Worm (Caenorhabditis elegans) whole organism, dauer: Measurements from ENCODE around the gene sre-15.

ENCODE experiments used
- unc-62 ChIP-seq: sonication (generic microtip); optimal IDR thresholded peaks from 2 replicates; lab custom pipeline; 2017; ENCODE audit warnings: missing biosample characterization, missing genetic modification reagents, missing genetic modification characterization

Gene sre-15

DNA sequence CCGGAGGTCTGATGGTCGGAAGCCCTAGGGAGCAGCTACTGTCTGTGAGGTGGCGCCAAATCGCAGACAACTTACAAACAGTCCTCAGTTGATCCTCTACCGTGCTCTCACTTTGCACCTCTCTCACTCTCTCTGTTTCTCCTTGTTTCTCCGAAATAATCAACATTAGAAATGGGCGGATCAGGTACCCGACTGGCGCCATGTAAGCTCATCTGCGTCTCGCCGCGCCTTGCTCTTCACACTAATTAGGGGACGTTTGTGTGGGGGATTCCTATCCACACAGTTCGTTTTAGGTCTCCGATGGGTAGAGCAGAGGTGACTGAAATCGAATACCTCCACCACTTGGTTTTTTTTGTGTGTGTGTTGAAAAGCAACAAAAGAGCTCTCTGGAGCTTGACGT is 42.6 kb downstream of the sre-15 start:
- no peak for TF ChIP-seq unc-62 (GFP tag; lab: Kevin White, UChicago)

ce11 chrIV:12200812-12201211 is 43.8 kb downstream of the sre-15 start:
- no peak for TF ChIP-seq unc-62 (GFP tag; lab: Kevin White, UChicago)

DNA sequence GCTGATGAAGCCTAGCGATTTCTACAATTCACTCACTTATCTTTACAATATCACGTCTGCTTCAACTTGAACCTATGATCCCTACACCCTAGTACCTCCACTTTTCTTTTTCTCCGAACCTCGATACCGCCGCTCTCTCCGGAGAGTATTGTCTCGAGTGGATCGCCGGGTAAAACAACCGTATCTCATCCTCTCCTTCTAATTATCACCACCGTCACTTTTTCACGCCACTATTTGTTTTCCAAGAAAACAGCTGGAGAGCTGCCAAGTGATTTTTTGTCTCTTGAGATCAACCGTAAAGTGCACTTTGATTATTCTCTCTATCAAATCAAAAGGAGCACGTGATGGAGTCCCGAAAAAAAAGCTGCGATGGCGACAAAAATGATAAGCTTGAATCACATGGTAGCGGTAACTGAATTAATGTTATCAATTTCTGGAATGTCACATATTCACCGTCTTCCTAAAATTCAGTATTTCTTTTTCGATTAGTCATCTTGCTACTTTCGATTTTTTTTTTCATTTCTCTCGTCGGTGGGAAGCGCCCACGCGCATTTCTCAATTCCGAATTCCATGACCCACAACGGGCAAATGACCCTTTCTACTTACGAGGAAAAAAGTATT is 45.0 kb downstream of the sre-15 start:
- no peak for TF ChIP-seq unc-62 (GFP tag; lab: Kevin White, UChicago)

- no peak for TF ChIP-seq unc-62 (GFP tag; lab: Kevin White, UChicago)
Observed at ce11 chrIV:12198816-12199215, 45.8 kb downstream of the sre-15 start.

DNA sequence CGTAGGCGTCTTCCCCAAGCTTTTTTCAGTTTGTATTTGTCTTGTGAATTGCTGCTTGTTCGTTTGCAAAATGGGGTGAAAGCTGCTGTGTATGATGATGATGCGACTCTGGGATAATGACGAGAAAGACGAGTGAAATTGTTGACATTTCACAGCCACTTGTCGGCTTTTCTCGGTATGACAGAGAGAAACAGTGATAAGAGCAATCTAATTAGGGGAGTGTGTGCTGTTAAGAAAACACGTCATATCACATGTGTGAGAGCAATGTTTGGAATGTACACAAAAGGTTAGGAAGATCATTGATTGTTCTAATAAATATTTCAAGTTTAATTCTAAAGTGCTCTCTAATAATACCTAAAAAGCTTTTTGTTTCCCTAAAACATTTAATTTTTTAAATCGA is 46.9 kb downstream of the sre-15 start:
- no peak for TF ChIP-seq unc-62 (GFP tag; lab: Kevin White, UChicago)

DNA sequence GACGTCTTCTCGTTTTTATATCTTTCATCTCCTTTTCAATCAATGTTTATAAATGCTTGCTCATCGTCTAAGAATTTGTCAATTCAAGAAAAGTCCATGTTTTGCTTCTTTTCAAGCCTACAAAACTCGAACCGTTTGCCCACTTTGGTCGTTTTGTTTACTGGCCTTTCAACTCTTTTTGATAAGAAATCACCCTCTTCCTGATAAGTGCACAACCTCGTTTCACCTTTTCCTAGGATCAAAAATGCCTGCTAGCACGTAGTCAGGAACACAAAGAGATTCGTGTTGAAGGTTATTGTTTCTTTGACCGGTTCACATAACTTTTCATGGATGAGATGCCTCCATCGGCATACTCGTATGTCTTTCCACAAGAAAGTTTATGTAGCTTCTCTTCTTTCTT is 48.0 kb downstream of the sre-15 start:
- TF ChIP-seq unc-62 (GFP tag; lab: Kevin White, UChicago): no peak

DNA sequence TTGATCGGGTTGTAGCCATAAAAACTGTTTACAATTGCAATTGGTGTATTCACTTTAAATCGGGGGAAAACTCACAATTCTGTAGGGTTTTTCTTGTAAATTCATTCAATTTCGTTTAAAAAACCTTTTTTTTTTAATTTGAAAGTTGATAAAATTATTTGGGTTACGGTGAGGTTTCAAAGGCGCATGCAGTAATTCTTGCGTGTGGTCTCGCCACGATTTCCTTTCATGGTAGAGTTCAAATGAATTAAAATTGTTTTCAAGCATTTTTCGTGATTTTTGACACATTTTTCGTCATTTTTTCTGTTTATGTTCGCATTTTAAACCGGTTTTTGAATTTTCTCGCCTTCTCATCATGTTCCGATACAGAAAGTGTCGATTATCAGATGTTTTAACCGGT is 49.9 kb downstream of the sre-15 start:
- no peak for TF ChIP-seq unc-62 (GFP tag; lab: Kevin White, UChicago)

ce11 chrIV:12193338-12193737 is 51.3 kb downstream of the sre-15 start:
- TF ChIP-seq unc-62 (GFP tag; lab: Kevin White, UChicago): no peak

DNA sequence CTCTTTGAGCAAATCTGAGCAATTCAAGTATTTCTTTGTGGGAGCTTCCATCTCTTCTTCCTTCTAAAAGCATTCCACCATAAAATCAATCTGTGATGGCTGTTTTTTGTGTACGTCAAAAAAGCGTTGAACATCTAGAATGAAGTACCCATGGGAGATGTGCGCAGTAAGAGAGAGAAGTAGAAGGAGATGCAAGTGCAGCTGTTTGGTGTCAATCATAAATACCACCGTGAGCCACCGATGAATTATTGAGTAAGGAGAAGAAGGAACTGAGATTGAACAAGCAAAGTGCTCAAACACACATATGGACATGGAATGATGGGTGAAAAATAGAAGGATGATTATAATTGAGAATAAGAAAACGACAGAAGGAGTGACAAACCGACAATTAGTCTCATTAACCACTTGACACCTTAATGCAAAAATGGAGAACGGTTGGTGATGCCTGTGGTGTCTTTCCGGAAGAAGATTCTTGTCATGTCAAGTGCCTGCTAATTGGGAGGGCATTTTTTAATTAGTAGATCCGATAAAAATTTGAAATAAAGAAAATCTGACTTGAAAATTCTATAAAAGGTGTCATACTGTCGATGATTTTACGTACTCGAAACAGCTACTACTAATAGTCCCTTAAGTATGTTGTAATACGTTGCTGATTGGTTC is 52.4 kb downstream of the sre-15 start:
- TF ChIP-seq unc-62 (GFP tag; lab: Kevin White, UChicago): no peak
